Worm (Caenorhabditis elegans): Measurements from ENCODE around the gene F36G9.3.

ce11 chrV:15957098-15957497 is at the start of gene F36G9.3:
- TF ChIP-seq mab-5 (tag; optimal IDR thresholded peaks at IDR 0.05): no peak
- TF ChIP-seq nhr-12 (tag; optimal IDR thresholded peaks at IDR 0.05): no peak
- TF ChIP-seq blmp-1 (tag; optimal IDR thresholded peaks at IDR 0.05): no peak
- TF ChIP-seq elt-3 (tag; optimal IDR thresholded peaks at IDR 0.05): no peak

Measured in whole organism, mixed stage, embryonic.